Fruit fly (Drosophila melanogaster) whole organism, prepupa: ENCODE data around the gene chas.

Source experiments
- Blimp-1 ChIP-seq: fragments of 200-800 bp; sonication (Bioruptor generic); optimal IDR thresholded peaks from 3 replicates; lab custom pipeline; 2017; ENCODE audit warnings: missing biosample characterization, missing genetic modification characterization, mild to moderate bottlenecking, moderate library complexity, missing genetic modification reagents
- CG10631 ChIP-seq: fragments of 200-800 bp; sonication (Bioruptor generic); optimal IDR thresholded peaks from 2 replicates; lab custom pipeline; 2016; ENCODE audit warnings: missing biosample characterization, missing genetic modification characterization
- CG10669 ChIP-seq: fragments of 200-800 bp; sonication (Bioruptor generic); optimal IDR thresholded peaks from 3 replicates; lab custom pipeline; 2018; ENCODE audit warnings: missing biosample characterization, mild to moderate bottlenecking, missing genetic modification characterization, moderate library complexity
- CG11294 ChIP-seq: fragments of 200-800 bp; sonication (Bioruptor generic); IDR thresholded peaks from 2 replicates; pipeline ENCODE4 v1.3.6; 2022; ENCODE audit warnings: missing biosample characterization, missing genetic modification characterization
- CG11902 ChIP-seq: fragments of 200-800 bp; sonication (Bioruptor generic); optimal IDR thresholded peaks from 3 replicates; lab custom pipeline; 2016; ENCODE audit warnings: missing biosample characterization, missing genetic modification characterization
- CG1621 ChIP-seq: fragments of 200-800 bp; sonication (Bioruptor generic); optimal IDR thresholded peaks from 3 replicates; lab custom pipeline; 2018; ENCODE audit warnings: missing biosample characterization, mild to moderate bottlenecking, missing genetic modification characterization
- CG16779 ChIP-seq: fragments of 200-800 bp; sonication (Bioruptor generic); optimal IDR thresholded peaks from 3 replicates; lab custom pipeline; 2017; ENCODE audit warnings: missing biosample characterization, mild to moderate bottlenecking, missing genetic modification characterization
- CG3032 ChIP-seq: fragments of 200-800 bp; optimal IDR thresholded peaks from 2 replicates; lab custom pipeline; 2019; ENCODE audit warnings: missing biosample characterization, mild to moderate bottlenecking, missing genetic modification characterization, moderate library complexity
- CG31627 ChIP-seq: fragments of 200-800 bp; sonication (Bioruptor generic); optimal IDR thresholded peaks from 3 replicates; lab custom pipeline; 2016; ENCODE audit warnings: missing biosample characterization, missing genetic modification characterization
- CG32006 ChIP-seq: fragments of 200-800 bp; sonication (Bioruptor generic); optimal IDR thresholded peaks from 3 replicates; lab custom pipeline; 2017; ENCODE audit warnings: missing biosample characterization, mild to moderate bottlenecking, missing genetic modification characterization
- CG34406 ChIP-seq: fragments of 200-800 bp; sonication (Bioruptor generic); optimal IDR thresholded peaks from 3 replicates; lab custom pipeline; 2016; ENCODE audit warnings: missing biosample characterization, missing genetic modification characterization
- CG3919 ChIP-seq: fragments of 200-800 bp; sonication (Bioruptor generic); optimal IDR thresholded peaks from 3 replicates; lab custom pipeline; 2016; ENCODE audit warnings: missing biosample characterization, missing genetic modification characterization
- CG4318 ChIP-seq: fragments of 200-800 bp; sonication (Bioruptor generic); optimal IDR thresholded peaks from 3 replicates; lab custom pipeline; 2017; ENCODE audit warnings: missing biosample characterization, mild to moderate bottlenecking, missing genetic modification characterization
- CG6163 ChIP-seq: fragments of 200-800 bp; sonication (Bioruptor generic); IDR thresholded peaks from 3 replicates; pipeline ENCODE4 v1.3.6; 2022; ENCODE audit warnings: missing biosample characterization, missing genetic modification characterization
- CG6792 ChIP-seq: fragments of 200-800 bp; sonication (Bioruptor generic); optimal IDR thresholded peaks from 3 replicates; lab custom pipeline; 2016; ENCODE audit warnings: missing biosample characterization, missing genetic modification characterization
- CG6808 ChIP-seq: fragments of 200-800 bp; sonication (Bioruptor generic); optimal IDR thresholded peaks from 3 replicates; lab custom pipeline; 2017; ENCODE audit warnings: missing biosample characterization, missing genetic modification characterization, mild to moderate bottlenecking, moderate library complexity, missing genetic modification reagents
- CG6854 ChIP-seq: fragments of 200-800 bp; sonication (Bioruptor generic); optimal IDR thresholded peaks from 2 replicates; lab custom pipeline; 2017; ENCODE audit warnings: missing biosample characterization, mild to moderate bottlenecking, missing genetic modification characterization
- CG7368 ChIP-seq: fragments of 200-800 bp; sonication (Bioruptor generic); optimal IDR thresholded peaks from 3 replicates; lab custom pipeline; 2016; ENCODE audit warnings: missing biosample characterization, missing genetic modification characterization
- CG8119 ChIP-seq: fragments of 200-800 bp; sonication (Bioruptor generic); IDR thresholded peaks from 3 replicates; pipeline ENCODE4 v1.3.6; 2022; ENCODE audit warnings: missing biosample characterization, missing genetic modification characterization
- CG8319 ChIP-seq: fragments of 200-800 bp; sonication (Bioruptor generic); optimal IDR thresholded peaks from 3 replicates; lab custom pipeline; 2016; ENCODE audit warnings: missing biosample characterization, missing genetic modification characterization
- CG8632 ChIP-seq: fragments of 200-800 bp; sonication (Bioruptor generic); optimal IDR thresholded peaks from 3 replicates; lab custom pipeline; 2016; ENCODE audit warnings: missing biosample characterization, missing genetic modification characterization
- CG9139 ChIP-seq: fragments of 200-800 bp; sonication (Bioruptor generic); optimal IDR thresholded peaks from 3 replicates; lab custom pipeline; 2017; ENCODE audit warnings: missing biosample characterization, mild to moderate bottlenecking, missing genetic modification characterization
- Eip75B ChIP-seq: fragments of 200-800 bp; sonication (Bioruptor generic); optimal IDR thresholded peaks from 3 replicates; lab custom pipeline; 2016; ENCODE audit warnings: missing biosample characterization, missing genetic modification characterization
- Eip78C ChIP-seq: fragments of 200-800 bp; sonication (Bioruptor generic); peaks from one replicate; lab custom pipeline; 2016; ENCODE audit warnings: missing biosample characterization, missing genetic modification characterization
- Ets96B ChIP-seq: fragments of 200-800 bp; optimal IDR thresholded peaks from 2 replicates; lab custom pipeline; 2019; ENCODE audit warnings: missing biosample characterization, mild to moderate bottlenecking, missing genetic modification characterization, moderate library complexity
- Gug ChIP-seq: fragments of 200-800 bp; sonication (Bioruptor generic); IDR thresholded peaks from 2 replicates; pipeline ENCODE4 v1.3.6; 2022; ENCODE audit warnings: missing biosample characterization, missing genetic modification characterization
- Hr38 ChIP-seq: sonication (Bioruptor generic); optimal IDR thresholded peaks from 2 replicates; lab custom pipeline; 2016; ENCODE audit warnings: missing biosample characterization, missing genetic modification characterization
- Hr4 ChIP-seq: fragments of 200-800 bp; sonication (Bioruptor generic); optimal IDR thresholded peaks from 3 replicates; lab custom pipeline; 2016; ENCODE audit warnings: missing biosample characterization, missing genetic modification characterization
- Lpt ChIP-seq: fragments of 200-800 bp; sonication (Bioruptor generic); optimal IDR thresholded peaks from 3 replicates; lab custom pipeline; 2016; ENCODE audit warnings: missing biosample characterization, missing genetic modification characterization
- Met ChIP-seq: fragments of 200-800 bp; sonication (Bioruptor generic); optimal IDR thresholded peaks from 3 replicates; lab custom pipeline; 2016; ENCODE audit warnings: missing biosample characterization, missing genetic modification characterization
- Smox ChIP-seq: fragments of 200-800 bp; sonication (Bioruptor generic); optimal IDR thresholded peaks from 3 replicates; lab custom pipeline; 2016; ENCODE audit warnings: missing biosample characterization, missing genetic modification characterization
- Sox102F ChIP-seq: fragments of 200-800 bp; sonication (Bioruptor generic); optimal IDR thresholded peaks from 2 replicates; lab custom pipeline; 2016; ENCODE audit warnings: missing biosample characterization, mild to moderate bottlenecking, missing genetic modification characterization
- Sox14 ChIP-seq: fragments of 200-800 bp; sonication (Bioruptor generic); optimal IDR thresholded peaks from 3 replicates; lab custom pipeline; 2016; ENCODE audit warnings: missing biosample characterization, missing genetic modification characterization
- Sox15 ChIP-seq: fragments of 200-800 bp; sonication (Bioruptor generic); optimal IDR thresholded peaks from 3 replicates; lab custom pipeline; 2016; ENCODE audit warnings: missing biosample characterization, missing genetic modification characterization
- cyc ChIP-seq: fragments of 200-800 bp; sonication (Bioruptor generic); optimal IDR thresholded peaks from 3 replicates; lab custom pipeline; 2016; ENCODE audit warnings: missing biosample characterization, missing genetic modification characterization
- dsx ChIP-seq: fragments of 200-800 bp; optimal IDR thresholded peaks from 3 replicates; lab custom pipeline; 2019; ENCODE audit warnings: missing biosample characterization, mild to moderate bottlenecking, missing genetic modification characterization, moderate library complexity; ENCODE audit not compliant: poor library complexity, severe bottlenecking
- eg ChIP-seq: fragments of 200-800 bp; sonication (Bioruptor generic); IDR thresholded peaks from 3 replicates; pipeline ENCODE4 v1.3.6; 2022; ENCODE audit warnings: missing biosample characterization, missing genetic modification characterization
- esn ChIP-seq: fragments of 200-800 bp; sonication (Bioruptor generic); optimal IDR thresholded peaks from 2 replicates; lab custom pipeline; 2016; ENCODE audit warnings: missing biosample characterization, mild to moderate bottlenecking, missing genetic modification characterization, moderate library complexity
- fd59A ChIP-seq: fragments of 200-800 bp; sonication (Bioruptor generic); optimal IDR thresholded peaks from 2 replicates; lab custom pipeline; 2017; ENCODE audit warnings: missing biosample characterization, mild to moderate bottlenecking, missing genetic modification characterization, missing genetic modification reagents
- fkh ChIP-seq: fragments of 200-800 bp; sonication (Bioruptor generic); optimal IDR thresholded peaks from 3 replicates; lab custom pipeline; 2017; ENCODE audit warnings: missing biosample characterization, mild to moderate bottlenecking, missing genetic modification characterization, moderate library complexity
- lz ChIP-seq: fragments of 200-800 bp; sonication (Bioruptor generic); optimal IDR thresholded peaks from 3 replicates; lab custom pipeline; 2016; ENCODE audit warnings: missing biosample characterization, missing genetic modification characterization
- net ChIP-seq: fragments of 200-800 bp; sonication (Bioruptor generic); optimal IDR thresholded peaks from 3 replicates; lab custom pipeline; 2016; ENCODE audit warnings: missing biosample characterization, missing genetic modification characterization
- pdm3 ChIP-seq: fragments of 200-800 bp; sonication (Bioruptor generic); optimal IDR thresholded peaks from 3 replicates; lab custom pipeline; 2016; ENCODE audit warnings: missing biosample characterization, missing genetic modification characterization
- salr ChIP-seq, 2 experiments: fragments of 200-800 bp; sonication (Bioruptor generic); optimal IDR thresholded peaks; 3 replicates each; lab custom pipeline; 2016 to 2018; ENCODE audit warnings: missing biosample characterization in 2 of 2, missing genetic modification characterization in 2 of 2, mild to moderate bottlenecking in 1 of 2
- spab ChIP-seq: fragments of 200-800 bp; sonication (Bioruptor generic); optimal IDR thresholded peaks from 2 replicates; lab custom pipeline; 2017; ENCODE audit warnings: missing biosample characterization, mild to moderate bottlenecking, missing genetic modification characterization, missing genetic modification reagents
- ss ChIP-seq, 2 experiments: fragments of 200-800 bp; sonication (Bioruptor generic); optimal IDR thresholded peaks; 2 replicates in 1 of 2; 3 replicates in 1 of 2; lab custom pipeline; 2017 to 2018; ENCODE audit warnings: mild to moderate bottlenecking in 2 of 2, missing biosample characterization in 2 of 2, missing genetic modification characterization in 2 of 2, moderate library complexity in 1 of 2
- svp ChIP-seq: fragments of 200-800 bp; sonication (Bioruptor generic); peaks from one replicate; lab custom pipeline; 2016; ENCODE audit warnings: missing biosample characterization, missing genetic modification characterization
- topi ChIP-seq: fragments of 200-800 bp; sonication (Bioruptor generic); optimal IDR thresholded peaks from 3 replicates; lab custom pipeline; 2016; ENCODE audit warnings: missing biosample characterization, missing genetic modification characterization
- vri ChIP-seq: fragments of 200-800 bp; sonication (Bioruptor generic); optimal IDR thresholded peaks from 3 replicates; lab custom pipeline; 2016; ENCODE audit warnings: missing biosample characterization, mild to moderate bottlenecking, missing genetic modification characterization

The chas gene

dm6 chrX:17698436-17698835 is at the start of gene chas:
Gene chas, minus strand, starts transcription at chrX:17698730.
- TF ChIP-seq CG4318 (GFP tag; lab: Kevin White, UChicago) = no peak
- TF ChIP-seq CG10669 = no peak
- no peak for TF ChIP-seq CG8632
- no peak for TF ChIP-seq CG8119
- no peak for TF ChIP-seq dsx (GFP tag; lab: Kevin White, UChicago)
- TF ChIP-seq, all 60 proteins: peak for 0

DNA sequence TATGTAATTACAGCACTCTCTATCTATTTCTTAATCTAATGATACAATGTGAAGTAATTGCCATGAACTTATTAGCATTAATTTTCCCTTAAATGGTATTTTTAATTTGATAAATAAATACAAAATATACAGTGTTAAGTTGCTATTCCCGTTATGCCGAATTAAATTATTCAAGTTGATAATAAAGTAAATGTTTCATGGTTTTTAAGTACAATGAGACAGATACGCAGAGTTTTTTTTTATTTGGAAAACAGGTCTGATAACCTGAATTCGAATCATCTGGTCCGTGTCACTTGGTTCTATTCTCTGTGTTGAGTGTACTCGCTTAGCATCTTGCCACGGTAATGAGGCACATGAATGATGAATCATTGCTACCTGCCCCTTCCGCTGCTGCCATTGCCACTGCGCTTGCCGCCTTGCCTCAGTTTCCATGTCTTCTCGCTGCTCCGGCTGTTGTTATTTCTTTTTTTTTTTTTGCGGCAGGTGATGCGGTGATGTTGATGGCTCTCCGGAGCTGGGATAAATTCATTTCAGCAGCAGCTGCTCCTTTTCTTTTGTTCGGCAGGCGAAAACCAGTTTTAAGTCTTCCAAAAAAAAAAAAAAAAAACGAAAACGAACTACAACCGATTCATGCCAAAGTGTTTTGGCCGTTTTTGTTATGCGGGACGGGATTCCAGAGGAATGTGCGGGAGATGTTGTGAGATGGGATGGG is 47.3 kb upstream of the chas start:
- TF ChIP-seq net (GFP tag; lab: Kevin White, UChicago) (no peak), CG11902 (no peak), Ets96B (peak; percentile 20), CG6163 (GFP tag; lab: Robert Waterston, UW) (no peak), eg (GFP tag; lab: Robert Waterston, UW) (no peak), Lpt (GFP tag; lab: Kevin White, UChicago) (no peak), Hr38 (GFP tag; lab: Kevin White, UChicago) (no peak), Sox102F (GFP tag; lab: Kevin White, UChicago) (peak; percentile 39), Hr4 (GFP tag; lab: Kevin White, UChicago) (no peak), CG4318 (GFP tag; lab: Kevin White, UChicago) (no peak), lz (GFP tag; lab: Kevin White, UChicago) (peak; percentile 30), salr (GFP tag; optimal IDR thresholded peaks at IDR 0.05; lab: Kevin White, UChicago) (peak in 1 of 2 experiments; percentile 2), CG16779 (no peak), CG34406 (GFP tag; lab: Kevin White, UChicago) (peak; percentile 9), spab (GFP tag; lab: Kevin White, UChicago) (no peak), CG3032 (tag; lab: Kevin White, UChicago) (peak; percentile 39), CG32006 (GFP tag; lab: Kevin White, UChicago) (no peak), CG3919 (GFP tag; lab: Kevin White, UChicago) (peak; percentile 28), CG6792 (GFP tag; lab: Kevin White, UChicago) (no peak), topi (GFP tag; lab: Kevin White, UChicago) (peak; percentile 32), Blimp-1 (no peak), ss (GFP tag; optimal IDR thresholded peaks at IDR 0.05; lab: Kevin White, UChicago) (peak; percentile 58 to 62), vri (GFP tag; lab: Kevin White, UChicago) (no peak), CG10631 (GFP tag; lab: Kevin White, UChicago) (peak; percentile 50), Smox (GFP tag; lab: Kevin White, UChicago) (peak; percentile 52), CG31627 (GFP tag; lab: Kevin White, UChicago) (peak; percentile 18), cyc (GFP tag; lab: Kevin White, UChicago) (no peak), Sox15 (GFP tag; lab: Kevin White, UChicago) (no peak), CG9139 (GFP tag; lab: Kevin White, UChicago) (no peak), CG6808 (peak; percentile 37), Met (GFP tag; lab: Kevin White, UChicago) (peak; percentile 36), CG6854 (peak; percentile 33), CG11294 (GFP tag; lab: Robert Waterston, UW) (no peak), fkh (GFP tag; lab: Kevin White, UChicago) (no peak), CG8319 (GFP tag; lab: Kevin White, UChicago) (no peak), fd59A (GFP tag; lab: Kevin White, UChicago) (peak; percentile 40), pdm3 (no peak), Gug (GFP tag; lab: Robert Waterston, UW) (no peak), Eip78C (GFP tag; lab: Kevin White, UChicago) (peak; percentile 91), esn (GFP tag; lab: Kevin White, UChicago) (peak; percentile 56), CG1621 (peak; percentile 21), Sox14 (GFP tag; lab: Kevin White, UChicago) (no peak), CG10669 (peak; percentile 29), svp (GFP tag; lab: Kevin White, UChicago) (peak; percentile 78), CG7368 (GFP tag; lab: Kevin White, UChicago) (no peak), Eip75B (GFP tag; lab: Kevin White, UChicago) (no peak)
